Worm (Caenorhabditis elegans) whole organism, midembryonic: Measurements from ENCODE around the gene dhs-30.

Experiments used
- T22C8.4 ChIP-seq: fragments of 200-800 bp; sonication (Bioruptor generic); IDR thresholded peaks from 2 replicates; pipeline ENCODE4 v1.3.6; 2022; ENCODE audit warnings: missing genetic modification characterization, missing compliant biosample characterization
- cog-1 ChIP-seq: sonication (generic microtip); optimal IDR thresholded peaks from 2 replicates; lab custom pipeline; 2016; ENCODE audit warnings: missing genetic modification characterization, missing compliant biosample characterization
- flt-1 ChIP-seq: fragments of 200-800 bp; sonication (Bioruptor generic); IDR thresholded peaks from 2 replicates; pipeline ENCODE4 v1.3.6; 2022; ENCODE audit warnings: missing genetic modification characterization, missing compliant biosample characterization
- klf-2 ChIP-seq: fragments of 200-800 bp; sonication (Bioruptor generic); conservative IDR thresholded peaks from 2 replicates; pipeline ENCODE4 v1.3.6; 2022; ENCODE audit warnings: missing genetic modification reagents, missing genetic modification characterization, missing compliant biosample characterization
- med-1 ChIP-seq: sonication (generic microtip); optimal IDR thresholded peaks from 2 replicates; lab custom pipeline; 2017; ENCODE audit warnings: missing genetic modification characterization, mild to moderate bottlenecking, missing compliant biosample characterization, antibody characterized with exemption, missing genetic modification reagents; ENCODE audit not compliant: insufficient read depth
- ref-1 ChIP-seq: fragments of 200-800 bp; sonication (Bioruptor generic); conservative IDR thresholded peaks from 2 replicates; pipeline ENCODE4 v1.3.6; 2022; ENCODE audit warnings: missing genetic modification reagents, missing genetic modification characterization, missing compliant biosample characterization
- tab-1 ChIP-seq: fragments of 200-800 bp; sonication (Bioruptor generic); IDR thresholded peaks from 2 replicates; pipeline ENCODE4 v1.3.6; 2022; ENCODE audit warnings: missing genetic modification characterization, missing compliant biosample characterization
- ztf-23 ChIP-seq: fragments of 200-800 bp; sonication (Bioruptor generic); IDR thresholded peaks from 2 replicates; pipeline ENCODE4 v1.3.6; 2022; ENCODE audit warnings: missing genetic modification reagents, missing genetic modification characterization, missing compliant biosample characterization
- ztf-29 ChIP-seq: fragments of 200-800 bp; sonication (Bioruptor generic); IDR thresholded peaks from 2 replicates; pipeline ENCODE4 v1.3.6; 2022; ENCODE audit warnings: missing genetic modification reagents, missing genetic modification characterization, missing compliant biosample characterization

dhs-30 gene

ce11 chrX:17221873-17222525 is 13.6 kb downstream of the dhs-30 start, which contains the start of gene rab-6.2:
TSS of gene rab-6.2 (plus strand) at chrX:17222475.
- TF ChIP-seq ztf-23 (GFP tag; lab: Robert Waterston, UW): no peak
- no peak for TF ChIP-seq T22C8.4
- TF ChIP-seq klf-2 (GFP tag; lab: Robert Waterston, UW): no peak
- TF ChIP-seq flt-1 (GFP tag; lab: Robert Waterston, UW): 0 out of 2 replicates have a peak, but pooled peaks have one; percentile 17
- no peak for TF ChIP-seq cog-1 (tag; lab: Kevin White, UChicago)
- TF ChIP-seq med-1 (GFP tag; lab: Kevin White, UChicago): no peak
- no peak for TF ChIP-seq ref-1 (GFP tag; lab: Robert Waterston, UW)
- TF ChIP-seq ztf-29 (GFP tag; lab: Robert Waterston, UW): no peak
- TF ChIP-seq tab-1 (GFP tag; lab: Robert Waterston, UW): no peak

DNA sequence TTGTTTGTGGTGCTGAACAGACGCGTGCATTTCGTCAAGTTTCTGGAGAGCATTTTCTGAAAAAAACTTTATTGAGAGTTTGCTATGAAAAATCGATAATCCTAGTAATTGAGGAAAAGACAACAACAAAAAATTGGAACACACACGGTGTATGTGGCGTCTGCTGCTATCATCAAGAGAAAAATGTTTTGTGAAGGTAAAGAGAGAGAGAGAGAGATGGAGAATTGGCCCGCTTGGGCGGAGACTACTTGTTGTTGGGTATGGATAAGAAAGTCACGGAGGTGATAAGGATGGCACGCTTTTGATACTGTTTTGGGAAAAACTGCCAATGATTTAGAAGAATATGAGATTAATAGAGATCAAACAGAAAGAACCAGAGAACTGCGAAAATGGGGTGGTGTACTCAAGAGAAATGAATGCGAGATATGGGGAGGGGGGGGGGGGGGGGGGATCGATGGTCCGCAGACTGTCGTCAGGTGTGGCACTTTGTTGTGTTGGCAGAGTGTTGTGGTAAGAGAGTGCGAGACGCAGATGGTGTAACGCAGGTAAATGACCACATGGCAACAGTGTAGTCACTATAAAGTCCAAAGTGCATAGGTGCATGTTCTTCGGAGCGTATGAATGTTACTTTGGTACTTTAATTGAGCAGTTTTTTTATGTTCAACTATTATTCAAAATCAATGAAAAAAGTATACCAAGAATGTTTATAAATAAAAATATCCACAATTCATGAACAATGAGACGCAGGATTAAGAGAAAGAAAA is 18.4 kb downstream of the dhs-30 start, which contains the start of gene acdh-7:
TSS of gene acdh-7 (minus strand) at position 56 of the 764 bp plus-strand sequence.
- no peak for TF ChIP-seq tab-1 (GFP tag; lab: Robert Waterston, UW)
- TF ChIP-seq T22C8.4: peak; percentile 44; the same call in 1 of the 2 replicates
- TF ChIP-seq ztf-23 (GFP tag; lab: Robert Waterston, UW): 0 out of 2 replicates have a peak, but pooled peaks have one; percentile 35
- TF ChIP-seq cog-1 (tag; lab: Kevin White, UChicago): no peak

DNA sequence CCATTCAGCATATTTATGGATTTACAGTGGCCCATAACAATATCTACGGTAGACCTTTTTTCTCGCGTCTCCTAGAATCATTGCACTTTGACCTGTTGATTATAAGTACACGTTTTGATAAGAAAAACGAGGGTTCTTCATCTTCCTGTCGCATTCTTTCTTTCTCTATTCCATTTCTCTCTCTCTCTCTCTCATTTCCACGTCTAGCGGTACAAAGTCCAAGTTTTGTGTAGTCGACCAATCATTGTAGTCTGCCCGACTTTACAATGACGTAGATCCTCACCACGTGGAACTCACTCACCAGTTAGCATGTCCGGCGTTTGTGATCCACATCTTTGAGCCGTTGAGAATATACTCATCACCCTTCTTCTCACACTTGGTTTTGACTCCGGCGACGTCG is 19.5 kb downstream of the dhs-30 start:
- TF ChIP-seq T22C8.4 (no peak), ref-1 (GFP tag; lab: Robert Waterston, UW) (no peak), cog-1 (tag; lab: Kevin White, UChicago) (no peak), klf-2 (GFP tag; lab: Robert Waterston, UW) (no peak), ztf-23 (GFP tag; lab: Robert Waterston, UW) (no peak), med-1 (GFP tag; lab: Kevin White, UChicago) (no peak), flt-1 (GFP tag; lab: Robert Waterston, UW) (no peak), ztf-29 (GFP tag; lab: Robert Waterston, UW) (no peak), tab-1 (GFP tag; lab: Robert Waterston, UW) (no peak)

DNA sequence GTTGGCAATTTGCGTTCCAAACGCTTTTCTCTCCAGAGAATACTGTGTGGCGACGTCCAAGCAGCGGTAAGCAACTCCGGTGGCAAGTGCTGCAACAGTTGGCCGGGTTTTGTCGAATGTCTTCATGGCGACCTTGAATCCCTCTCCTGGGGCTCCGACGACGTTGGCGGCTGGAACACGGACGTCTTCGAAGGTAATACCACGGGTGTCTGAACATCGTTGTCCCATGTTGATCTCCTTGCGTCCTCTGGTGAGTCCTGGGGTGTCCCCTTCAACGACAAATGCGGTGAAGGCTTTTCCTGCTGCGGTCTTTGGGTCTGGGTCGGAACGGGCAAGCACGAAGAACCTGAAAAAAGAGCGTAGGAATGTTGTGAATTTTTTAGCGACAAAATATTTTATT is 19.9 kb downstream of the dhs-30 start:
- TF ChIP-seq flt-1 (GFP tag; lab: Robert Waterston, UW) (0 out of 2 replicates have a peak, but pooled peaks have one; percentile 18), ztf-23 (GFP tag; lab: Robert Waterston, UW) (no peak)

ce11 chrX:17214803-17215202 is 20.8 kb downstream of the dhs-30 start, which contains the start of gene acdh-10:
TSS of gene acdh-10 (minus strand) at chrX:17214903.
- TF ChIP-seq ztf-23 (GFP tag; lab: Robert Waterston, UW) (no peak), cog-1 (tag; lab: Kevin White, UChicago) (no peak), ref-1 (GFP tag; lab: Robert Waterston, UW) (no peak), ztf-29 (GFP tag; lab: Robert Waterston, UW) (no peak)

ce11 chrX:17211513-17211912 is 24.1 kb downstream of the dhs-30 start:
- no peak for TF ChIP-seq flt-1 (GFP tag; lab: Robert Waterston, UW)
- TF ChIP-seq cog-1 (tag; lab: Kevin White, UChicago): no peak
- TF ChIP-seq ztf-23 (GFP tag; lab: Robert Waterston, UW): no peak
- TF ChIP-seq tab-1 (GFP tag; lab: Robert Waterston, UW): no peak
- no peak for TF ChIP-seq ztf-29 (GFP tag; lab: Robert Waterston, UW)

ce11 chrX:17209265-17209664 is 26.4 kb downstream of the dhs-30 start, which contains the start of gene T08G2.2:
TSS of gene T08G2.2 (minus strand) at chrX:17209365.
- no peak for TF ChIP-seq klf-2 (GFP tag; lab: Robert Waterston, UW)
- TF ChIP-seq med-1 (GFP tag; lab: Kevin White, UChicago): no peak
- no peak for TF ChIP-seq ztf-29 (GFP tag; lab: Robert Waterston, UW)
- TF ChIP-seq ztf-23 (GFP tag; lab: Robert Waterston, UW): no peak
- TF ChIP-seq cog-1 (tag; lab: Kevin White, UChicago): no peak
- no peak for TF ChIP-seq T22C8.4
- no peak for TF ChIP-seq tab-1 (GFP tag; lab: Robert Waterston, UW)
- TF ChIP-seq flt-1 (GFP tag; lab: Robert Waterston, UW): no peak
- TF ChIP-seq ref-1 (GFP tag; lab: Robert Waterston, UW): no peak

- no peak for TF ChIP-seq flt-1 (GFP tag; lab: Robert Waterston, UW)
- no peak for TF ChIP-seq ref-1 (GFP tag; lab: Robert Waterston, UW)
- TF ChIP-seq cog-1 (tag; lab: Kevin White, UChicago): no peak
- TF ChIP-seq tab-1 (GFP tag; lab: Robert Waterston, UW): no peak
- TF ChIP-seq ztf-23 (GFP tag; lab: Robert Waterston, UW): no peak
- TF ChIP-seq ztf-29 (GFP tag; lab: Robert Waterston, UW): no peak
- no peak for TF ChIP-seq med-1 (GFP tag; lab: Kevin White, UChicago)
- no peak for TF ChIP-seq klf-2 (GFP tag; lab: Robert Waterston, UW)
- TF ChIP-seq T22C8.4: no peak
These were observed 29.8 kb downstream of the dhs-30 start for ce11 chrX:17205853-17206252.

ce11 chrX:17203399-17203798 is 32.2 kb downstream of the dhs-30 start:
- TF ChIP-seq ref-1 (GFP tag; lab: Robert Waterston, UW): no peak
- TF ChIP-seq cog-1 (tag; lab: Kevin White, UChicago): no peak
- TF ChIP-seq T22C8.4: no peak
